Worm (Caenorhabditis elegans): ENCODE data around the gene C15C8.8.
A peak's percentile ranks its signal among the peaks of the same experiment; 100 is the strongest.

The C15C8.8 gene

DNA sequence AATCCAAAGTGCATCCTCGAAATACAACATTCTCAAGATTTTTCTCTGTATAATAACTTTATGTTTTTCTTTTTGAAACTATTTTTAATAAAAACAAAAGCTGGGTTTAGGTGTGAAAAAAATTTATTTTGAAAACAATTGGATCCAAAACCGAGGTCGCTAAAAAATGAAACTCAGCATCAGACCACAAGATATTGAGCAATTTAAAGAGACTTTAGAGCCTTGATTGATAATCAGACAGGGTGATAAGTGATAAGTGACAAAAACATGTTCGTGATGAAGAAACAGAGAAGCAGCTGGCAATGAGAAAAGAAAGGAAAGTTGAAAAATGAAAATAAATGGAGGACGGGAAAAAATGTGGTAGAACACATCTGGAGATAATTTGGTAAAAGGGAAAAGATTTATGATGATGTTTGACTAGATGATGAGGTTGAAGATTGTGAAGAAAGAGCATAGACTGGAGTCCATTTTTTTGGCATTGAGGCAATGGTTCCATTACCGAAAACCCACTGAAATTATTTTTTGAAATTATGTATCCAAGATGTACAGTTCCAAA, 734 bp downstream of the C15C8.8 start, which contains the start of gene C15C8.6:
Gene C15C8.6, minus strand, starts transcription at position 51 of the 556 bp plus-strand sequence.
- TF ChIP-seq ceh-39 (tag; optimal IDR thresholded peaks at IDR 0.05) (no peak), mab-5 (tag; optimal IDR thresholded peaks at IDR 0.05) (no peak), nhr-2 (tag; optimal IDR thresholded peaks at IDR 0.05) (no peak), mls-2 (tag; optimal IDR thresholded peaks at IDR 0.05) (no peak), unc-39 (tag; optimal IDR thresholded peaks at IDR 0.05) (no peak), M03D4.4 (tag; optimal IDR thresholded peaks at IDR 0.05) (no peak), zip-8 (tag; optimal IDR thresholded peaks at IDR 0.05) (no peak), nhr-76 (tag; optimal IDR thresholded peaks at IDR 0.05) (no peak), unc-62 (GFP tag; optimal IDR thresholded peaks at IDR 0.05) (no peak), cnd-1 (tag; optimal IDR thresholded peaks at IDR 0.05) (no peak), snpc-4 (tag; optimal IDR thresholded peaks at IDR 0.05) (no peak), elt-3 (tag; optimal IDR thresholded peaks at IDR 0.05) (no peak), nhr-28 (tag; optimal IDR thresholded peaks at IDR 0.05) (no peak), elt-1 (tag; optimal IDR thresholded peaks at IDR 0.05; ENCODE audit: borderline replicate concordance, insufficient read depth) (no peak), unc-120 (tag; optimal IDR thresholded peaks at IDR 0.05; ENCODE audit: poor library complexity, severe bottlenecking) (no peak), nhr-237 (tag; optimal IDR thresholded peaks at IDR 0.05) (no peak), ztf-11 (tag; optimal IDR thresholded peaks at IDR 0.05) (no peak), ces-1 (GFP tag; optimal IDR thresholded peaks at IDR 0.05) (no peak), drap-1 (GFP tag; optimal IDR thresholded peaks at IDR 0.05) (no peak), ham-2 (GFP tag; optimal IDR thresholded peaks at IDR 0.05) (no peak)

ce11 chrV:12749558-12749957, 2.7 kb downstream of the C15C8.8 start:
- TF ChIP-seq nhr-2 (tag; optimal IDR thresholded peaks at IDR 0.05) (no peak), pha-4 (tag; optimal IDR thresholded peaks at IDR 0.05) (no peak)

ce11 chrV:12747856-12748255, 4.5 kb downstream of the C15C8.8 start, which contains the start of gene C15C8.5:
Gene C15C8.5 (plus strand): TSS chrV:12748007.
- TF ChIP-seq ztf-11 (tag; optimal IDR thresholded peaks at IDR 0.05): no peak
- peak; percentile 97 for TF ChIP-seq ces-1 (GFP tag; optimal IDR thresholded peaks at IDR 0.05)

ce11 chrV:12747431-12747830, 4.9 kb downstream of the C15C8.8 start, which contains the start of gene C15C8.4:
Gene C15C8.4 (minus strand): TSS chrV:12747463.
- peak; percentile 94 for TF ChIP-seq elt-1 (tag; optimal IDR thresholded peaks at IDR 0.05; ENCODE audit: borderline replicate concordance, insufficient read depth)
- no peak for TF ChIP-seq nhr-76 (tag; optimal IDR thresholded peaks at IDR 0.05)

DNA sequence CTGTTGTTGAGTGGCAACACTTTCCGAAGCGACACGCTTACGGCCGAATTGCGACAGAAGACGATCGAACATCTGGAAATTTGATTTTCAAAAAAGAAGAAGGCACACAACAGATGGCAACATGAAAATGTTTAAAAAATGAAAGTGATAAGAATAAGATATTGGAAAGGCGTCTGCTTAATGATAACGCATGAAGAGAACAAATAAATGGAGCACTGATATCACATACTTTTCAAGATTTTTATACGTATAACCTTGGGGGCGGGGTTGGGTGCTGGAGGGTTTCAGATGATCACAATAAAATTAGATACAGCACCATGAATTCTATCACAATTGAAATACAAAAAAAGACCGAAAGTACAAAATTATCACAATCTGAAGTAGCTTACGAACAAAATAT, 7.3 kb downstream of the C15C8.8 start, which contains the start of gene C15C8.7:
Gene C15C8.7, minus strand, starts transcription at position 72 of the 400 bp plus-strand sequence.
- no peak for TF ChIP-seq ceh-39 (tag; optimal IDR thresholded peaks at IDR 0.05)
- TF ChIP-seq mls-2 (tag; optimal IDR thresholded peaks at IDR 0.05): no peak
- TF ChIP-seq nhr-237 (tag; optimal IDR thresholded peaks at IDR 0.05): no peak
- TF ChIP-seq nhr-2 (tag; optimal IDR thresholded peaks at IDR 0.05): no peak
- no peak for TF ChIP-seq drap-1 (GFP tag; optimal IDR thresholded peaks at IDR 0.05)
- no peak for TF ChIP-seq tbx-8 (GFP tag; optimal IDR thresholded peaks at IDR 0.05)
- TF ChIP-seq ceh-43 (GFP tag; optimal IDR thresholded peaks at IDR 0.05): no peak

DNA sequence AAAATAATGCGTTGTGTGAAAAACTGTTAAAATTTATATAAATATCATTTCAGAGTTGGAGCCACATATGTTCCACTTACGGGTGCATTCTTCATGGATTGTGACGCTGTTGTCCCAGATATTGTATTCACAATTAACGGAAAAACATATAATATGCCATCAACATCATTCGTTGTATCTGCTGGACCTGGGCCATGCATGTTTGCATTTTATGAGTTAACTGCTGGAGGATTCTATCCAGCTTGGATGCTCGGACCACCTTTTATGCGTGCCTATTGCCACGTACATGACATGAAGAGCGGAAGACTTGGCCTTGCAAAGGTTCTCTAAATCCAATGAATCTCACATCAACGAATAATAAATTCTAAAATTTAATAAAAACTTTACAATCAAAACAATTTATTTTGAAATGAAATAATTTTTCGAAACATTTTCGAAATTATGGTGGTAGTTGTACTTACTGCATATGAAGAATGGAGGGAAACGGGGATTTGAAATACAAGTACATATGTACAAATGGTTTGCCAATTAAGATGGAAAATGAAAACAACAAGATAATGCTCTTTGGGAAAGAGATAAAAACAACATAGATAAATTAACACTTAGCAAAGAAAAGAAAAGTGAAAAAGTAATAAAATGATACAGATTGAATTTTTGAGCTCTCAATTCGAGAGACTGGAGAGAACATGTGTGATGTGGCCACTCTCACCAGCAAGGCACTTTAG, 8.4 kb downstream of the C15C8.8 start:
- no peak for TF ChIP-seq sptf-1 (tag; optimal IDR thresholded peaks at IDR 0.05)
- no peak for TF ChIP-seq M03D4.4 (tag; optimal IDR thresholded peaks at IDR 0.05)
- no peak for TF ChIP-seq ces-1 (GFP tag; optimal IDR thresholded peaks at IDR 0.05)
- TF ChIP-seq zip-8 (tag; optimal IDR thresholded peaks at IDR 0.05): no peak
- no peak for TF ChIP-seq ceh-39 (tag; optimal IDR thresholded peaks at IDR 0.05)
- no peak for TF ChIP-seq elt-1 (tag; optimal IDR thresholded peaks at IDR 0.05; ENCODE audit: borderline replicate concordance, insufficient read depth)
- no peak for TF ChIP-seq elt-3 (tag; optimal IDR thresholded peaks at IDR 0.05)
- no peak for TF ChIP-seq lin-13 (tag; optimal IDR thresholded peaks at IDR 0.05)
- TF ChIP-seq tbx-8 (GFP tag; optimal IDR thresholded peaks at IDR 0.05): no peak
- TF ChIP-seq cnd-1 (tag; optimal IDR thresholded peaks at IDR 0.05): no peak

ce11 chrV:12741684-12742083, 10.6 kb downstream of the C15C8.8 start, which contains the start of gene hrg-7:
Gene hrg-7 (plus strand): TSS chrV:12742041.
- no peak for TF ChIP-seq elt-1 (tag; optimal IDR thresholded peaks at IDR 0.05; ENCODE audit: borderline replicate concordance, insufficient read depth)
- no peak for TF ChIP-seq ces-1 (GFP tag; optimal IDR thresholded peaks at IDR 0.05)
- TF ChIP-seq mep-1 (tag; optimal IDR thresholded peaks at IDR 0.05): no peak
- TF ChIP-seq ham-2 (GFP tag; optimal IDR thresholded peaks at IDR 0.05): no peak
- TF ChIP-seq ceh-39 (tag; optimal IDR thresholded peaks at IDR 0.05): no peak
- no peak for TF ChIP-seq unc-62 (GFP tag; optimal IDR thresholded peaks at IDR 0.05)
- no peak for TF ChIP-seq unc-39 (tag; optimal IDR thresholded peaks at IDR 0.05)
- TF ChIP-seq nhr-2 (tag; optimal IDR thresholded peaks at IDR 0.05): no peak
- no peak for TF ChIP-seq unc-120 (tag; optimal IDR thresholded peaks at IDR 0.05; ENCODE audit: poor library complexity, severe bottlenecking)
- no peak for TF ChIP-seq lin-13 (tag; optimal IDR thresholded peaks at IDR 0.05)
- no peak for TF ChIP-seq lin-32 (GFP tag; optimal IDR thresholded peaks at IDR 0.05)
- TF ChIP-seq hlh-1 (tag; optimal IDR thresholded peaks at IDR 0.05): no peak
- no peak for TF ChIP-seq M03D4.4 (tag; optimal IDR thresholded peaks at IDR 0.05)
- TF ChIP-seq mls-2 (tag; optimal IDR thresholded peaks at IDR 0.05): no peak
- no peak for TF ChIP-seq drap-1 (GFP tag; optimal IDR thresholded peaks at IDR 0.05)
- no peak for TF ChIP-seq nhr-12 (tag; optimal IDR thresholded peaks at IDR 0.05)
- no peak for TF ChIP-seq nhr-237 (tag; optimal IDR thresholded peaks at IDR 0.05)
- no peak for TF ChIP-seq lsy-2 (tag; optimal IDR thresholded peaks at IDR 0.05)
- TF ChIP-seq sem-2 (GFP tag; optimal IDR thresholded peaks at IDR 0.05): no peak

All from whole organism, mixed stage, embryonic.